Fruit fly (Drosophila melanogaster) whole organism, embryonic: ENCODE results near the gene nAChRbeta1.

Experiments used
- Bgb ChIP-seq: fragments of 200-800 bp; sonication (Bioruptor generic); IDR thresholded peaks from 2 replicates; pipeline ENCODE4 v1.3.6; 2022; ENCODE audit warnings: missing biosample characterization, missing genetic modification characterization; ENCODE audit not compliant: partially characterized antibody
- CG10654 ChIP-seq: fragments of 200-800 bp; sonication (Bioruptor generic); optimal IDR thresholded peaks from 2 replicates; lab custom pipeline; 2016; ENCODE audit warnings: missing biosample characterization, missing genetic modification characterization
- CG13287 ChIP-seq: fragments of 200-800 bp; sonication (Bioruptor generic); IDR thresholded peaks from 2 replicates; pipeline ENCODE4 v1.3.6; 2022; ENCODE audit warnings: missing biosample characterization, missing genetic modification characterization; ENCODE audit not compliant: partially characterized antibody
- CG13296 ChIP-seq: fragments of 200-800 bp; sonication (Bioruptor generic); optimal IDR thresholded peaks from 3 replicates; lab custom pipeline; 2018; ENCODE audit warnings: missing biosample characterization, mild to moderate bottlenecking, missing genetic modification characterization
- CG13894 ChIP-seq: fragments of 200-800 bp; sonication (Bioruptor generic); optimal IDR thresholded peaks from 3 replicates; lab custom pipeline; 2018; ENCODE audit warnings: missing biosample characterization, mild to moderate bottlenecking, missing genetic modification characterization, moderate library complexity
- CG15514 ChIP-seq: fragments of 200-800 bp; sonication (Bioruptor generic); optimal IDR thresholded peaks from 3 replicates; lab custom pipeline; 2017; ENCODE audit warnings: missing biosample characterization, missing genetic modification characterization, mild to moderate bottlenecking, moderate library complexity, missing genetic modification reagents
- CG17802 ChIP-seq: fragments of 200-800 bp; sonication (Bioruptor generic); optimal IDR thresholded peaks from 2 replicates; lab custom pipeline; 2018; ENCODE audit warnings: missing biosample characterization, mild to moderate bottlenecking, missing genetic modification characterization, moderate library complexity
- CG1832 ChIP-seq: fragments of 200-800 bp; sonication (Bioruptor generic); optimal IDR thresholded peaks from 2 replicates; lab custom pipeline; 2017; ENCODE audit warnings: missing biosample characterization, mild to moderate bottlenecking, missing genetic modification characterization, inconsistent platforms
- CG31388 ChIP-seq: fragments of 200-800 bp; sonication (Bioruptor generic); optimal IDR thresholded peaks from 2 replicates; lab custom pipeline; 2016; ENCODE audit warnings: missing biosample characterization, missing genetic modification characterization
- CG3726 ChIP-seq: fragments of 200-800 bp; sonication (Bioruptor generic); IDR thresholded peaks from 3 replicates; pipeline ENCODE4, ENCODE4 v1.3.6; 2022; ENCODE audit warnings: missing biosample characterization, missing genetic modification characterization
- CG4730 ChIP-seq: fragments of 200-800 bp; sonication (Bioruptor generic); IDR thresholded peaks from 2 replicates; pipeline ENCODE4 v1.3.6; 2022; ENCODE audit warnings: missing biosample characterization, missing genetic modification characterization
- CG6654 ChIP-seq: fragments of 200-800 bp; sonication (Bioruptor generic); optimal IDR thresholded peaks from 2 replicates; lab custom pipeline; 2017; ENCODE audit warnings: missing biosample characterization, mild to moderate bottlenecking, missing genetic modification characterization
- CG6689 ChIP-seq: fragments of 200-800 bp; sonication (Bioruptor generic); IDR thresholded peaks from 2 replicates; pipeline ENCODE4 v1.3.6; 2022; ENCODE audit warnings: missing biosample characterization, missing genetic modification characterization
- CG6791 ChIP-seq: fragments of 200-800 bp; sonication (Bioruptor generic); IDR thresholded peaks from 3 replicates; pipeline ENCODE4 v1.3.6; 2022; ENCODE audit warnings: missing biosample characterization, missing genetic modification characterization; ENCODE audit not compliant: partially characterized antibody
- CG8281 ChIP-seq: fragments of 200-800 bp; sonication (Bioruptor generic); optimal IDR thresholded peaks from 2 replicates; lab custom pipeline; 2018; ENCODE audit warnings: missing biosample characterization, mild to moderate bottlenecking, missing genetic modification characterization, moderate library complexity
- CG8388 ChIP-seq: fragments of 200-800 bp; sonication (Bioruptor generic); optimal IDR thresholded peaks from 2 replicates; lab custom pipeline; 2019; ENCODE audit warnings: missing biosample characterization, mild to moderate bottlenecking, missing genetic modification characterization, moderate library complexity
- CTCF ChIP-seq: fragments of 200-800 bp; sonication (Bioruptor generic); optimal IDR thresholded peaks from 2 replicates; lab custom pipeline; 2017; ENCODE audit warnings: missing biosample characterization, mild to moderate bottlenecking, missing genetic modification characterization, moderate library complexity
- D ChIP-seq, 2 experiments: fragments of 200-800 bp in 1 of 2; fragments of >200 bp in 1 of 2; sonication (Bioruptor generic) in 1 of 2; optimal IDR thresholded peaks; 2 replicates in 1 of 2; 3 replicates in 1 of 2; lab custom pipeline; 2017; ENCODE audit warnings: mild to moderate bottlenecking in 1 of 2, missing biosample characterization in 1 of 2, missing genetic modification characterization in 1 of 2, missing genetic modification reagents in 1 of 2
- Deaf1 ChIP-seq: fragments of 200-800 bp; optimal IDR thresholded peaks from 3 replicates; lab custom pipeline; 2019; ENCODE audit warnings: missing biosample characterization, mild to moderate bottlenecking, missing genetic modification characterization, moderate library complexity
- Dp ChIP-seq: fragments of 200-800 bp; sonication (Bioruptor generic); optimal IDR thresholded peaks from 2 replicates; lab custom pipeline; 2018; ENCODE audit warnings: missing biosample characterization, mild to moderate bottlenecking, missing genetic modification characterization, moderate library complexity
- E2f2 ChIP-seq: fragments of 200-800 bp; sonication (Bioruptor generic); IDR thresholded peaks from 2 replicates; pipeline ENCODE4 v1.3.6; 2022; ENCODE audit warnings: missing biosample characterization, missing genetic modification characterization
- Fer3 ChIP-seq: fragments of 200-800 bp; sonication (Bioruptor generic); optimal IDR thresholded peaks from 2 replicates; lab custom pipeline; 2018; ENCODE audit warnings: missing biosample characterization, mild to moderate bottlenecking, missing genetic modification characterization, moderate library complexity
- HLH4C ChIP-seq: fragments of 200-800 bp; sonication (Bioruptor generic); IDR thresholded peaks from 3 replicates; pipeline ENCODE4 v1.3.6; 2022; ENCODE audit warnings: missing biosample characterization, missing genetic modification characterization; ENCODE audit not compliant: partially characterized antibody
- Hr78 ChIP-seq, 2 experiments: fragments of 200-800 bp in 1 of 2; fragments of >200 bp in 1 of 2; sonication (Bioruptor generic) in 1 of 2; optimal IDR thresholded peaks; 2 replicates each; lab custom pipeline; 2017 to 2019; ENCODE audit warnings: missing biosample characterization in 2 of 2, missing genetic modification characterization in 2 of 2, mild to moderate bottlenecking in 1 of 2, moderate library complexity in 1 of 2
- Lpt ChIP-seq: fragments of >200 bp; optimal IDR thresholded peaks from 2 replicates; lab custom pipeline; 2018; ENCODE audit warnings: missing biosample characterization, missing genetic modification characterization
- Med ChIP-seq: fragments of 200-800 bp; sonication (Bioruptor generic); peaks from one replicate; lab custom pipeline; 2016; ENCODE audit warnings: missing biosample characterization, missing genetic modification characterization, mild to moderate bottlenecking, inconsistent platforms, moderate library complexity
- NK7.1 ChIP-seq: fragments of 200-800 bp; sonication (Bioruptor generic); optimal IDR thresholded peaks from 3 replicates; lab custom pipeline; 2016; ENCODE audit warnings: missing biosample characterization, missing genetic modification characterization
- Nf-YA ChIP-seq: fragments of 200-800 bp; sonication (Bioruptor generic); IDR thresholded peaks from 2 replicates; pipeline ENCODE4 v1.3.6; 2022; ENCODE audit warnings: missing biosample characterization, missing genetic modification characterization
- Pdp1 ChIP-seq, 2 experiments: fragments of 200-800 bp; sonication (Bioruptor generic); optimal IDR thresholded peaks; 3 replicates each; lab custom pipeline; 2016; ENCODE audit warnings: missing biosample characterization in 2 of 2, missing genetic modification characterization in 2 of 2, mild to moderate bottlenecking in 1 of 2, moderate library complexity in 1 of 2
- Trl ChIP-seq, 3 experiments: fragments of >200 bp in 2 of 3; fragments of 200-800 bp in 1 of 3; sonication (Bioruptor generic) in 1 of 3; optimal IDR thresholded peaks; 2 replicates in 1 of 3; 3 replicates in 2 of 3; lab custom pipeline; 2016 to 2017; ENCODE audit warnings: missing biosample characterization in 1 of 3, missing genetic modification characterization in 1 of 3
- Vsx1 ChIP-seq: fragments of 200-800 bp; sonication (Bioruptor generic); optimal IDR thresholded peaks from 2 replicates; lab custom pipeline; 2017; ENCODE audit warnings: missing biosample characterization, mild to moderate bottlenecking, missing genetic modification characterization, missing genetic modification reagents
- aop ChIP-seq: fragments of 200-800 bp; sonication (Bioruptor generic); IDR thresholded peaks from 2 replicates; pipeline ENCODE4 v1.3.6; 2022; ENCODE audit warnings: missing biosample characterization, missing genetic modification characterization
- exex ChIP-seq: fragments of 200-800 bp; sonication (Bioruptor generic); optimal IDR thresholded peaks from 4 replicates; lab custom pipeline; 2018; ENCODE audit warnings: missing biosample characterization, mild to moderate bottlenecking, missing genetic modification characterization, moderate library complexity
- gcm2 ChIP-seq: fragments of 200-800 bp; sonication (Bioruptor generic); optimal IDR thresholded peaks from 2 replicates; lab custom pipeline; 2016; ENCODE audit warnings: missing biosample characterization, missing genetic modification characterization
- grau ChIP-seq: fragments of 200-800 bp; optimal IDR thresholded peaks from 3 replicates; lab custom pipeline; 2019; ENCODE audit warnings: missing biosample characterization, mild to moderate bottlenecking, missing genetic modification characterization, moderate library complexity
- hb ChIP-seq: fragments of 200-800 bp; sonication (Bioruptor generic); IDR thresholded peaks from 3 replicates; pipeline ENCODE4 v1.3.6; 2022; ENCODE audit warnings: missing biosample characterization, missing genetic modification characterization; ENCODE audit not compliant: partially characterized antibody
- lab ChIP-seq: fragments of 200-800 bp; sonication (Bioruptor generic); optimal IDR thresholded peaks from 3 replicates; lab custom pipeline; 2017; ENCODE audit warnings: missing biosample characterization, missing genetic modification characterization, mild to moderate bottlenecking, moderate library complexity, missing genetic modification reagents
- pfk ChIP-seq: fragments of 200-800 bp; sonication (Bioruptor generic); optimal IDR thresholded peaks from 2 replicates; lab custom pipeline; 2018; ENCODE audit warnings: missing biosample characterization, mild to moderate bottlenecking, missing genetic modification characterization, moderate library complexity
- rib ChIP-seq: fragments of 200-800 bp; sonication (Bioruptor generic); IDR thresholded peaks from 2 replicates; pipeline ENCODE4 v1.3.6; 2022; ENCODE audit warnings: missing biosample characterization, missing genetic modification characterization
- sens ChIP-seq: fragments of 200-800 bp; sonication (Bioruptor generic); peaks from one replicate; lab custom pipeline; 2016; ENCODE audit warnings: missing biosample characterization, missing genetic modification characterization
- sima ChIP-seq: fragments of 200-800 bp; sonication (Bioruptor generic); optimal IDR thresholded peaks from 2 replicates; lab custom pipeline; 2016; ENCODE audit warnings: missing biosample characterization, missing genetic modification characterization
- slbo ChIP-seq: fragments of 200-800 bp; sonication (Bioruptor generic); IDR thresholded peaks from 2 replicates; pipeline ENCODE4 v1.3.6; 2022; ENCODE audit warnings: missing biosample characterization, missing genetic modification characterization
- sna ChIP-seq: fragments of 200-800 bp; sonication (Bioruptor generic); IDR thresholded peaks from 2 replicates; pipeline ENCODE4 v1.3.6; 2022; ENCODE audit warnings: missing biosample characterization, missing genetic modification characterization; ENCODE audit not compliant: partially characterized antibody
- sqz ChIP-seq: fragments of 200-800 bp; sonication (Bioruptor generic); optimal IDR thresholded peaks from 3 replicates; lab custom pipeline; 2018; ENCODE audit warnings: missing biosample characterization, mild to moderate bottlenecking, missing genetic modification characterization
- vnd ChIP-seq: fragments of 200-800 bp; sonication (Bioruptor generic); IDR thresholded peaks from 3 replicates; pipeline ENCODE4 v1.3.6; 2022; ENCODE audit warnings: missing biosample characterization, missing genetic modification characterization; ENCODE audit not compliant: partially characterized antibody
- vvl ChIP-seq: fragments of 200-800 bp; sonication (Bioruptor generic); IDR thresholded peaks from 2 replicates; pipeline ENCODE4 v1.3.6; 2022; ENCODE audit warnings: missing biosample characterization, missing genetic modification characterization
- zen2 ChIP-seq: fragments of 200-800 bp; sonication (Bioruptor generic); IDR thresholded peaks from 3 replicates; pipeline ENCODE4 v1.3.6; 2022; ENCODE audit warnings: missing biosample characterization, missing genetic modification characterization; ENCODE audit not compliant: partially characterized antibody

nAChRbeta1 gene

dm6 chr3L:4421362-4421761, 7.8 kb upstream of the nAChRbeta1 start, which contains the start of gene CG15020:
TSS of gene CG15020 (plus strand) at chr3L:4421662.
- TF ChIP-seq lab (no peak), CG3726 (GFP tag; lab: Robert Waterston, UW) (0 out of 3 replicates have a peak, but pooled peaks have one; percentile 12), Fer3 (tag; lab: Kevin White, UChicago) (no peak), CG4730 (GFP tag; lab: Robert Waterston, UW) (no peak), CG13296 (GFP tag; lab: Kevin White, UChicago) (no peak), sna (GFP tag; lab: Robert Waterston, UW) (no peak), sqz (GFP tag; lab: Kevin White, UChicago) (no peak), NK7.1 (GFP tag; lab: Kevin White, UChicago) (no peak), Pdp1 (GFP tag; optimal IDR thresholded peaks at IDR 0.05; lab: Kevin White, UChicago) (peak in 1 of 2 experiments; percentile 12), exex (no peak), gcm2 (GFP tag; lab: Kevin White, UChicago) (no peak), CG17802 (tag; lab: Kevin White, UChicago) (no peak), grau (tag; lab: Kevin White, UChicago) (no peak)
- TF ChIP-seq, all 482 proteins: peak for 2

- no peak for TF ChIP-seq Nf-YA
- TF ChIP-seq Med (GFP tag; lab: Kevin White, UChicago) = peak; percentile 54
- no peak for TF ChIP-seq CG8388
- peak; percentile 48 for TF ChIP-seq E2f2 (GFP tag; lab: Robert Waterston, UW)
- TF ChIP-seq CG31388 (GFP tag; lab: Kevin White, UChicago) = no peak
- no peak for TF ChIP-seq CG3726 (GFP tag; lab: Robert Waterston, UW)
- peak; percentile 28; the same call in 1 of the 3 replicates for TF ChIP-seq CG6791 (GFP tag; lab: Robert Waterston, UW)
- peak; percentile 20; the same call in 1 of the 2 replicates for TF ChIP-seq CG13287
- TF ChIP-seq Bgb (GFP tag; lab: Robert Waterston, UW) = peak; percentile 54
- TF ChIP-seq slbo (GFP tag; lab: Robert Waterston, UW) = 0 out of 2 replicates have a peak, but pooled peaks have one; percentile 2
- TF ChIP-seq CG15514 = no peak
- TF ChIP-seq CG10654 (GFP tag; lab: Kevin White, UChicago) = no peak
- peak; percentile 55 for TF ChIP-seq CTCF (GFP tag; lab: Kevin White, UChicago)
- no peak for TF ChIP-seq CG6654 (GFP tag; lab: Kevin White, UChicago)
- TF ChIP-seq CG8281 (tag; lab: Kevin White, UChicago) = peak; percentile 8
- TF ChIP-seq D (optimal IDR thresholded peaks at IDR 0.05; lab: Kevin White, UChicago) = no peak
- TF ChIP-seq D (GFP tag; optimal IDR thresholded peaks at IDR 0.05; lab: Kevin White, UChicago) = no peak
- TF ChIP-seq CG1832 (GFP tag; lab: Kevin White, UChicago) = no peak
- no peak for TF ChIP-seq Lpt (GFP tag; lab: Kevin White, UChicago)
- no peak for TF ChIP-seq hb (GFP tag; lab: Robert Waterston, UW)
- TF ChIP-seq Dp (GFP tag; lab: Kevin White, UChicago) = peak; percentile 42
- TF ChIP-seq sens (GFP tag; lab: Kevin White, UChicago) = peak; percentile 59
- TF ChIP-seq Hr78 (GFP tag; optimal IDR thresholded peaks at IDR 0.05; lab: Kevin White, UChicago) = no peak
Measured at dm6 chr3L:4426581-4426980, 2.6 kb upstream of the nAChRbeta1 start.

dm6 chr3L:4430331-4430730, 1.2 kb downstream of the nAChRbeta1 start:
- TF ChIP-seq HLH4C (GFP tag; lab: Robert Waterston, UW) = no peak
- no peak for TF ChIP-seq vnd (GFP tag; lab: Robert Waterston, UW)
- no peak for TF ChIP-seq zen2 (GFP tag; lab: Robert Waterston, UW)
- no peak for TF ChIP-seq Vsx1 (GFP tag; lab: Kevin White, UChicago)
- no peak for TF ChIP-seq pfk (GFP tag; lab: Kevin White, UChicago)
- no peak for TF ChIP-seq CG6689 (GFP tag; lab: Robert Waterston, UW)
- TF ChIP-seq vvl (GFP tag; lab: Robert Waterston, UW) = no peak
- no peak for TF ChIP-seq aop (GFP tag; lab: Robert Waterston, UW)
- TF ChIP-seq Trl (optimal IDR thresholded peaks at IDR 0.05; lab: Kevin White, UChicago) = peak; percentile 55 to 66
- no peak for TF ChIP-seq Trl (GFP tag; optimal IDR thresholded peaks at IDR 0.05; lab: Kevin White, UChicago)
- no peak for TF ChIP-seq sima
- TF ChIP-seq Deaf1 (tag; lab: Kevin White, UChicago) = peak; percentile 6
- peak; percentile 68 for TF ChIP-seq CG13894 (tag; lab: Kevin White, UChicago)
- TF ChIP-seq slbo (GFP tag; lab: Robert Waterston, UW) = no peak
- no peak for TF ChIP-seq rib (GFP tag; lab: Robert Waterston, UW)
